Fruit fly (Drosophila melanogaster) whole organism, prepupa: ENCODE measurements around the gene Cpr64Ab.

ENCODE experiments used
- Blimp-1 ChIP-seq: fragments of 200-800 bp; sonication (Bioruptor generic); optimal IDR thresholded peaks from 3 replicates; lab custom pipeline; 2017; ENCODE audit warnings: missing biosample characterization, missing genetic modification characterization, mild to moderate bottlenecking, moderate library complexity, missing genetic modification reagents
- CG10631 ChIP-seq: fragments of 200-800 bp; sonication (Bioruptor generic); optimal IDR thresholded peaks from 2 replicates; lab custom pipeline; 2016; ENCODE audit warnings: missing biosample characterization, missing genetic modification characterization
- CG11294 ChIP-seq: fragments of 200-800 bp; sonication (Bioruptor generic); IDR thresholded peaks from 2 replicates; pipeline ENCODE4 v1.3.6; 2022; ENCODE audit warnings: missing biosample characterization, missing genetic modification characterization
- CG11902 ChIP-seq: fragments of 200-800 bp; sonication (Bioruptor generic); optimal IDR thresholded peaks from 3 replicates; lab custom pipeline; 2016; ENCODE audit warnings: missing biosample characterization, missing genetic modification characterization
- CG15336 ChIP-seq: fragments of 200-800 bp; sonication (Bioruptor generic); IDR thresholded peaks from 2 replicates; pipeline ENCODE4 v1.3.6; 2022; ENCODE audit warnings: missing biosample characterization, missing genetic modification characterization
- CG1621 ChIP-seq: fragments of 200-800 bp; sonication (Bioruptor generic); optimal IDR thresholded peaks from 3 replicates; lab custom pipeline; 2018; ENCODE audit warnings: missing biosample characterization, mild to moderate bottlenecking, missing genetic modification characterization
- CG3032 ChIP-seq: fragments of 200-800 bp; optimal IDR thresholded peaks from 2 replicates; lab custom pipeline; 2019; ENCODE audit warnings: missing biosample characterization, mild to moderate bottlenecking, missing genetic modification characterization, moderate library complexity
- CG31627 ChIP-seq: fragments of 200-800 bp; sonication (Bioruptor generic); optimal IDR thresholded peaks from 3 replicates; lab custom pipeline; 2016; ENCODE audit warnings: missing biosample characterization, missing genetic modification characterization
- CG34406 ChIP-seq: fragments of 200-800 bp; sonication (Bioruptor generic); optimal IDR thresholded peaks from 3 replicates; lab custom pipeline; 2016; ENCODE audit warnings: missing biosample characterization, missing genetic modification characterization
- CG4318 ChIP-seq: fragments of 200-800 bp; sonication (Bioruptor generic); optimal IDR thresholded peaks from 3 replicates; lab custom pipeline; 2017; ENCODE audit warnings: missing biosample characterization, mild to moderate bottlenecking, missing genetic modification characterization
- CG6163 ChIP-seq: fragments of 200-800 bp; sonication (Bioruptor generic); IDR thresholded peaks from 3 replicates; pipeline ENCODE4 v1.3.6; 2022; ENCODE audit warnings: missing biosample characterization, missing genetic modification characterization
- CG6276 ChIP-seq: fragments of 200-800 bp; sonication (Bioruptor generic); optimal IDR thresholded peaks from 2 replicates; lab custom pipeline; 2017; ENCODE audit warnings: missing biosample characterization, mild to moderate bottlenecking, missing genetic modification characterization
- CG6854 ChIP-seq: fragments of 200-800 bp; sonication (Bioruptor generic); optimal IDR thresholded peaks from 2 replicates; lab custom pipeline; 2017; ENCODE audit warnings: missing biosample characterization, mild to moderate bottlenecking, missing genetic modification characterization
- CG8632 ChIP-seq: fragments of 200-800 bp; sonication (Bioruptor generic); optimal IDR thresholded peaks from 3 replicates; lab custom pipeline; 2016; ENCODE audit warnings: missing biosample characterization, missing genetic modification characterization
- Eip75B ChIP-seq: fragments of 200-800 bp; sonication (Bioruptor generic); optimal IDR thresholded peaks from 3 replicates; lab custom pipeline; 2016; ENCODE audit warnings: missing biosample characterization, missing genetic modification characterization
- Eip78C ChIP-seq: fragments of 200-800 bp; sonication (Bioruptor generic); peaks from one replicate; lab custom pipeline; 2016; ENCODE audit warnings: missing biosample characterization, missing genetic modification characterization
- Eip93F ChIP-seq: fragments of 200-800 bp; sonication (Bioruptor generic); optimal IDR thresholded peaks from 2 replicates; lab custom pipeline; 2016; ENCODE audit warnings: missing biosample characterization, mild to moderate bottlenecking, missing genetic modification characterization
- Ets21C ChIP-seq: fragments of 200-800 bp; sonication (Bioruptor generic); optimal IDR thresholded peaks from 3 replicates; lab custom pipeline; 2016; ENCODE audit warnings: missing biosample characterization, missing genetic modification characterization
- Ets96B ChIP-seq: fragments of 200-800 bp; optimal IDR thresholded peaks from 2 replicates; lab custom pipeline; 2019; ENCODE audit warnings: missing biosample characterization, mild to moderate bottlenecking, missing genetic modification characterization, moderate library complexity
- Gug ChIP-seq: fragments of 200-800 bp; sonication (Bioruptor generic); IDR thresholded peaks from 2 replicates; pipeline ENCODE4 v1.3.6; 2022; ENCODE audit warnings: missing biosample characterization, missing genetic modification characterization
- Hr39 ChIP-seq: fragments of 200-800 bp; sonication (Bioruptor generic); optimal IDR thresholded peaks from 2 replicates; lab custom pipeline; 2016; ENCODE audit warnings: missing biosample characterization, missing genetic modification characterization
- Met ChIP-seq: fragments of 200-800 bp; sonication (Bioruptor generic); optimal IDR thresholded peaks from 3 replicates; lab custom pipeline; 2016; ENCODE audit warnings: missing biosample characterization, missing genetic modification characterization
- Smox ChIP-seq: fragments of 200-800 bp; sonication (Bioruptor generic); optimal IDR thresholded peaks from 3 replicates; lab custom pipeline; 2016; ENCODE audit warnings: missing biosample characterization, missing genetic modification characterization
- Sox102F ChIP-seq: fragments of 200-800 bp; sonication (Bioruptor generic); optimal IDR thresholded peaks from 2 replicates; lab custom pipeline; 2016; ENCODE audit warnings: missing biosample characterization, mild to moderate bottlenecking, missing genetic modification characterization
- Sox14 ChIP-seq: fragments of 200-800 bp; sonication (Bioruptor generic); optimal IDR thresholded peaks from 3 replicates; lab custom pipeline; 2016; ENCODE audit warnings: missing biosample characterization, missing genetic modification characterization
- cyc ChIP-seq: fragments of 200-800 bp; sonication (Bioruptor generic); optimal IDR thresholded peaks from 3 replicates; lab custom pipeline; 2016; ENCODE audit warnings: missing biosample characterization, missing genetic modification characterization
- dac ChIP-seq: fragments of 200-800 bp; sonication (Bioruptor generic); optimal IDR thresholded peaks from 2 replicates; lab custom pipeline; 2017; ENCODE audit warnings: missing biosample characterization, mild to moderate bottlenecking, missing genetic modification characterization
- dsx ChIP-seq: fragments of 200-800 bp; optimal IDR thresholded peaks from 3 replicates; lab custom pipeline; 2019; ENCODE audit warnings: missing biosample characterization, mild to moderate bottlenecking, missing genetic modification characterization, moderate library complexity; ENCODE audit not compliant: poor library complexity, severe bottlenecking
- eg ChIP-seq: fragments of 200-800 bp; sonication (Bioruptor generic); IDR thresholded peaks from 3 replicates; pipeline ENCODE4 v1.3.6; 2022; ENCODE audit warnings: missing biosample characterization, missing genetic modification characterization
- esn ChIP-seq: fragments of 200-800 bp; sonication (Bioruptor generic); optimal IDR thresholded peaks from 2 replicates; lab custom pipeline; 2016; ENCODE audit warnings: missing biosample characterization, mild to moderate bottlenecking, missing genetic modification characterization, moderate library complexity
- fd85E ChIP-seq: fragments of 200-800 bp; sonication (Bioruptor generic); optimal IDR thresholded peaks from 3 replicates; lab custom pipeline; 2016; ENCODE audit warnings: missing biosample characterization, missing genetic modification characterization
- net ChIP-seq: fragments of 200-800 bp; sonication (Bioruptor generic); optimal IDR thresholded peaks from 3 replicates; lab custom pipeline; 2016; ENCODE audit warnings: missing biosample characterization, missing genetic modification characterization
- pdm3 ChIP-seq: fragments of 200-800 bp; sonication (Bioruptor generic); optimal IDR thresholded peaks from 3 replicates; lab custom pipeline; 2016; ENCODE audit warnings: missing biosample characterization, missing genetic modification characterization
- spab ChIP-seq: fragments of 200-800 bp; sonication (Bioruptor generic); optimal IDR thresholded peaks from 2 replicates; lab custom pipeline; 2017; ENCODE audit warnings: missing biosample characterization, mild to moderate bottlenecking, missing genetic modification characterization, missing genetic modification reagents
- ss ChIP-seq, 2 experiments: fragments of 200-800 bp; sonication (Bioruptor generic); optimal IDR thresholded peaks; 2 replicates in 1 of 2; 3 replicates in 1 of 2; lab custom pipeline; 2017 to 2018; ENCODE audit warnings: mild to moderate bottlenecking in 2 of 2, missing biosample characterization in 2 of 2, missing genetic modification characterization in 2 of 2, moderate library complexity in 1 of 2
- svp ChIP-seq: fragments of 200-800 bp; sonication (Bioruptor generic); peaks from one replicate; lab custom pipeline; 2016; ENCODE audit warnings: missing biosample characterization, missing genetic modification characterization
- vri ChIP-seq: fragments of 200-800 bp; sonication (Bioruptor generic); optimal IDR thresholded peaks from 3 replicates; lab custom pipeline; 2016; ENCODE audit warnings: missing biosample characterization, mild to moderate bottlenecking, missing genetic modification characterization

Cpr64Ab gene

DNA sequence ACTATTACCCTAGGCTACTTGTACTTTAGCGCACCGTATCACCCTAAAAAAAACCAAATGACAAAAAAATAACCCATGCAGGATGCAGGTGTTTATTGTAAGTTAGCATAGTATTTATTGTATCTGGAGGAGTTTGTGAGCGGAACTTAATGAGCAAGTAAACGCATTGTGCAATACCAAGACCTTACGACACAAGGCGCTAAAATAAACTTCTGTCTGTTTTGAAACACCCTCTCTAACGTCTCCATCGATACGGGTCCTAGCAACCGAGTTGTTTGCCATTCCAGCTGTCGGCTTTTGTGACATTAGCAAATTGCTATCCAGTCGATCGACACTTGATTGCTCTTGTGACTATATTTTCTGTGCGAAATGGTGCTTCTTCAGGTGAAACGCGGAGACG, 37.8 kb downstream of the Cpr64Ab start, which contains the start of gene CG18675:
TSS of gene CG18675 (plus strand) at position 301 of the 400 bp plus-strand sequence.
- TF ChIP-seq Sox102F, result no peak
- TF ChIP-seq cyc, result no peak
- TF ChIP-seq Ets21C (GFP tag; lab: Kevin White, UChicago), result no peak
- TF ChIP-seq CG34406 (GFP tag; lab: Kevin White, UChicago), result no peak

dm6 chr3L:4169957-4170651, 41.2 kb downstream of the Cpr64Ab start, which contains the start of gene Ero1L:
Gene Ero1L (plus strand): TSS chr3L:4170404.
- TF ChIP-seq vri (GFP tag; lab: Kevin White, UChicago) (peak; percentile 25), Smox (peak; percentile 39), CG6854 (peak; percentile 51), Hr39 (GFP tag; lab: Kevin White, UChicago) (peak; percentile 4), cyc (peak; percentile 41), Eip75B (GFP tag; lab: Kevin White, UChicago) (no peak), svp (GFP tag; lab: Kevin White, UChicago) (peak; percentile 80), net (GFP tag; lab: Kevin White, UChicago) (peak; percentile 13), Eip93F (GFP tag; lab: Kevin White, UChicago) (no peak), CG4318 (GFP tag; lab: Kevin White, UChicago) (no peak), Met (peak; percentile 33), Eip78C (GFP tag; lab: Kevin White, UChicago) (peak; percentile 49), CG15336 (GFP tag; lab: Robert Waterston, UW) (no peak), CG6163 (GFP tag; lab: Robert Waterston, UW) (0 out of 3 replicates have a peak, but pooled peaks have one; percentile 14), Gug (GFP tag; lab: Robert Waterston, UW) (0 out of 2 replicates have a peak, but pooled peaks have one; percentile 9), CG3032 (tag; lab: Kevin White, UChicago) (peak; percentile 47), CG11902 (GFP tag; lab: Kevin White, UChicago) (no peak), CG6276 (no peak), spab (GFP tag; lab: Kevin White, UChicago) (no peak), esn (GFP tag; lab: Kevin White, UChicago) (peak; percentile 37), CG8632 (GFP tag; lab: Kevin White, UChicago) (no peak), eg (peak; percentile 45; the same call in 2 of the 3 replicates), pdm3 (GFP tag; lab: Kevin White, UChicago) (peak; percentile 2), CG11294 (GFP tag; lab: Robert Waterston, UW) (no peak), Blimp-1 (GFP tag; lab: Kevin White, UChicago) (peak; percentile 37), Ets96B (tag; lab: Kevin White, UChicago) (peak; percentile 38), Sox14 (peak; percentile 18), Sox102F (no peak), dsx (GFP tag; lab: Kevin White, UChicago) (peak; percentile 76), ss (GFP tag; optimal IDR thresholded peaks at IDR 0.05; lab: Kevin White, UChicago) (peak in 1 of 2 experiments; percentile 8), CG31627 (peak; percentile 24)

DNA sequence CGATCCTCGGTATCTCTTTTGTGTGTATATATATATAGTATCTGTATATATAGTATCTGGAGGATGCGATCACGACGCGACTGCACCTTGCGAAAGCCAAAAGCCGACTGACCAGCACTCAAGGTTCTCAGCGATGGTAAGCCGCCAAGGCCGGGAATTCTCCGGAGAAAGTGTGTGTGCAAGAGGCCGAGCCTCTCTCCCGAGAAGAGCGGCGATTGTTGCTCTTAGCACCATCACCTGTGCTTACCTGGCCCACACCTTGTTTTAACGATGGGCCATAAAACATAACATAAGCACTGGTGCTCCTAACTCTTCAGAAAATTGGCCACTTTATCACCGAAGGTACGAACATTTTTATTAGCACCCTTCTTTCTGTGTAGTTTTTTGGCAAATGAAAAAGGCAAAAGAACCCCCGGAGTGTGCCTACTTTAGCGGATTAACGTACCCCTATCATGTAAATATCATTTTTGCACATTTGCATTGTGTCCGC, 43.9 kb downstream of the Cpr64Ab start, which contains the start of gene mas:
TSS of gene mas (minus strand) at position 112 of the 490 bp plus-strand sequence.
- TF ChIP-seq Sox102F (peak; percentile 44), CG10631 (GFP tag; lab: Kevin White, UChicago) (peak; percentile 14), CG4318 (GFP tag; lab: Kevin White, UChicago) (no peak), Eip78C (GFP tag; lab: Kevin White, UChicago) (peak; percentile 5), CG1621 (tag; lab: Kevin White, UChicago) (peak; percentile 10), Met (peak; percentile 15), vri (GFP tag; lab: Kevin White, UChicago) (peak; percentile 31), dac (GFP tag; lab: Kevin White, UChicago) (no peak), CG6854 (peak; percentile 59), Blimp-1 (GFP tag; lab: Kevin White, UChicago) (peak; percentile 13), fd85E (no peak)
